Fruit fly (Drosophila melanogaster) Kc167 (cell line): ENCODE results near the gene CG42674.

Experiments
- Sin3A ChIP-seq: fragments of >200 bp; optimal IDR thresholded peaks from 2 replicates; lab custom pipeline; 2018; ENCODE audit warnings: missing external identifiers
- psq ChIP-seq: fragments of >200 bp; optimal IDR thresholded peaks from 2 replicates; lab custom pipeline; 2017; ENCODE audit warnings: missing external identifiers

- TF ChIP-seq psq = no peak
- TF ChIP-seq Sin3A (lab: Kevin White, UChicago) = no peak
These were observed 57.4 kb downstream of the CG42674 start, which contains the start of gene CG7328 for dm6 chr3L:20140589-20141207.
